Fruit fly (Drosophila melanogaster) whole organism, embryonic: ENCODE measurements around the gene CG5644.
A peak's percentile ranks its signal among the peaks of the same experiment; 100 is the strongest.

Experiments
- Abd-B ChIP-seq: fragments of 200-800 bp; sonication (Bioruptor generic); optimal IDR thresholded peaks from 2 replicates; lab custom pipeline; 2018; ENCODE audit warnings: missing biosample characterization, mild to moderate bottlenecking, missing genetic modification characterization, moderate library complexity
- CG11085 ChIP-seq: fragments of 200-800 bp; sonication (Bioruptor generic); IDR thresholded peaks from 2 replicates; pipeline ENCODE4 v1.3.6; 2022; ENCODE audit warnings: missing biosample characterization, missing genetic modification characterization
- CG11456 ChIP-seq: fragments of 200-800 bp; sonication (Bioruptor generic); IDR thresholded peaks from 3 replicates; pipeline ENCODE4 v1.3.6; 2022; ENCODE audit warnings: missing biosample characterization, missing genetic modification characterization
- CG11696 ChIP-seq: fragments of 200-800 bp; sonication (Bioruptor generic); IDR thresholded peaks from 2 replicates; pipeline ENCODE4 v1.3.6; 2022; ENCODE audit warnings: missing biosample characterization, missing genetic modification characterization
- CG14441 ChIP-seq: fragments of 200-800 bp; sonication (Bioruptor generic); IDR thresholded peaks from 2 replicates; pipeline ENCODE4 v1.3.6; 2022; ENCODE audit warnings: missing biosample characterization, missing genetic modification characterization
- CG14710 ChIP-seq: fragments of 200-800 bp; sonication (Bioruptor generic); optimal IDR thresholded peaks from 3 replicates; lab custom pipeline; 2019; ENCODE audit warnings: missing biosample characterization, mild to moderate bottlenecking, missing genetic modification characterization, moderate library complexity
- CG15269 ChIP-seq: fragments of 200-800 bp; sonication (Bioruptor generic); optimal IDR thresholded peaks from 2 replicates; lab custom pipeline; 2018; ENCODE audit warnings: missing biosample characterization, mild to moderate bottlenecking, missing genetic modification characterization, moderate library complexity
- CG17385 ChIP-seq: fragments of 200-800 bp; sonication (Bioruptor generic); optimal IDR thresholded peaks from 3 replicates; lab custom pipeline; 2018; ENCODE audit warnings: missing biosample characterization, mild to moderate bottlenecking, missing genetic modification characterization
- CG1792 ChIP-seq: fragments of 200-800 bp; sonication (Bioruptor generic); optimal IDR thresholded peaks from 2 replicates; lab custom pipeline; 2016; ENCODE audit warnings: missing biosample characterization, missing genetic modification characterization
- CG18476 ChIP-seq: fragments of 200-800 bp; sonication (Bioruptor generic); optimal IDR thresholded peaks from 2 replicates; lab custom pipeline; 2016; ENCODE audit warnings: missing biosample characterization, mild to moderate bottlenecking, missing genetic modification characterization
- CG18619 ChIP-seq: fragments of 200-800 bp; sonication (Bioruptor generic); optimal IDR thresholded peaks from 3 replicates; lab custom pipeline; 2017; ENCODE audit warnings: missing biosample characterization, mild to moderate bottlenecking, missing genetic modification characterization
- CG33557 ChIP-seq: fragments of 200-800 bp; sonication (Bioruptor generic); optimal IDR thresholded peaks from 2 replicates; lab custom pipeline; 2019; ENCODE audit warnings: missing biosample characterization, mild to moderate bottlenecking, missing genetic modification characterization, moderate library complexity
- CG4360 ChIP-seq: fragments of 200-800 bp; sonication (Bioruptor generic); IDR thresholded peaks from 2 replicates; pipeline ENCODE4 v1.3.6; 2022; ENCODE audit warnings: missing biosample characterization, missing genetic modification characterization
- CG7372 ChIP-seq: fragments of 200-800 bp; sonication (Bioruptor generic); IDR thresholded peaks from 2 replicates; pipeline ENCODE4 v1.3.6; 2022; ENCODE audit warnings: missing biosample characterization, missing genetic modification characterization
- CHES-1-like ChIP-seq: fragments of 200-800 bp; sonication (Bioruptor generic); optimal IDR thresholded peaks from 2 replicates; lab custom pipeline; 2016; ENCODE audit warnings: missing biosample characterization, missing genetic modification characterization
- E2f2 ChIP-seq: fragments of 200-800 bp; sonication (Bioruptor generic); IDR thresholded peaks from 2 replicates; pipeline ENCODE4 v1.3.6; 2022; ENCODE audit warnings: missing biosample characterization, missing genetic modification characterization
- Eip74EF ChIP-seq, 2 experiments: fragments of 200-800 bp in 1 of 2; fragments of >200 bp in 1 of 2; sonication (Bioruptor generic) in 1 of 2; optimal IDR thresholded peaks; 2 replicates each; lab custom pipeline; 2017 to 2019; ENCODE audit warnings: missing biosample characterization in 2 of 2, missing genetic modification characterization in 2 of 2, mild to moderate bottlenecking in 1 of 2, moderate library complexity in 1 of 2
- Elba2 ChIP-seq: fragments of 200-800 bp; sonication (Bioruptor generic); optimal IDR thresholded peaks from 3 replicates; lab custom pipeline; 2016; ENCODE audit warnings: missing biosample characterization, missing genetic modification characterization
- Hmr ChIP-seq: fragments of 200-800 bp; sonication (Bioruptor generic); optimal IDR thresholded peaks from 3 replicates; lab custom pipeline; 2017; ENCODE audit warnings: mild to moderate bottlenecking, missing biosample characterization, missing genetic modification reagents, missing genetic modification characterization
- MBD-R2 ChIP-seq: fragments of 200-800 bp; sonication (Bioruptor generic); IDR thresholded peaks from 2 replicates; pipeline ENCODE4 v1.3.6; 2022; ENCODE audit warnings: missing biosample characterization, missing genetic modification characterization
- Opbp ChIP-seq: fragments of 200-800 bp; sonication (Bioruptor generic); IDR thresholded peaks from 3 replicates; pipeline ENCODE4 v1.3.6; 2022; ENCODE audit warnings: missing biosample characterization, missing genetic modification characterization; ENCODE audit not compliant: partially characterized antibody
- Ravus ChIP-seq: fragments of 200-800 bp; sonication (Bioruptor generic); IDR thresholded peaks from 2 replicates; pipeline ENCODE4 v1.3.6; 2022; ENCODE audit warnings: missing biosample characterization, missing genetic modification characterization
- Scr ChIP-seq: fragments of 200-800 bp; sonication (Bioruptor generic); IDR thresholded peaks from 2 replicates; pipeline ENCODE4 v1.3.6; 2022; ENCODE audit warnings: missing biosample characterization, missing genetic modification characterization; ENCODE audit not compliant: partially characterized antibody
- Side ChIP-seq: fragments of 200-800 bp; sonication (Bioruptor generic); optimal IDR thresholded peaks from 2 replicates; lab custom pipeline; 2016; ENCODE audit warnings: missing biosample characterization, missing genetic modification characterization
- Sox102F ChIP-seq: fragments of 200-800 bp; sonication (Bioruptor generic); optimal IDR thresholded peaks from 2 replicates; lab custom pipeline; 2018; ENCODE audit warnings: missing biosample characterization, mild to moderate bottlenecking, missing genetic modification characterization, moderate library complexity
- Ssrp ChIP-seq: fragments of 200-800 bp; sonication (Bioruptor generic); optimal IDR thresholded peaks from 2 replicates; lab custom pipeline; 2018; ENCODE audit warnings: missing biosample characterization, mild to moderate bottlenecking, missing genetic modification characterization, moderate library complexity
- Tbp ChIP-seq: fragments of >200 bp; optimal IDR thresholded peaks from 2 replicates; lab custom pipeline; 2018; ENCODE audit warnings: missing biosample characterization, missing genetic modification characterization
- Usf ChIP-seq: fragments of 200-800 bp; sonication (Bioruptor generic); optimal IDR thresholded peaks from 2 replicates; lab custom pipeline; 2017; ENCODE audit warnings: missing genotype, missing biosample characterization, missing genetic modification characterization
- al ChIP-seq: fragments of 200-800 bp; sonication (Bioruptor generic); IDR thresholded peaks from 2 replicates; pipeline ENCODE4 v1.3.6; 2022; ENCODE audit warnings: missing biosample characterization, missing genetic modification characterization
- ash1 ChIP-seq: fragments of 200-800 bp; sonication (Bioruptor generic); optimal IDR thresholded peaks from 2 replicates; lab custom pipeline; 2018; ENCODE audit warnings: missing biosample characterization, mild to moderate bottlenecking, missing genetic modification characterization
- ato ChIP-seq: fragments of 200-800 bp; sonication (Bioruptor generic); IDR thresholded peaks from 2 replicates; pipeline ENCODE4 v1.3.6; 2022; ENCODE audit warnings: missing biosample characterization, missing genetic modification characterization; ENCODE audit not compliant: partially characterized antibody
- chinmo ChIP-seq: fragments of 200-800 bp; sonication (Bioruptor generic); IDR thresholded peaks from 4 replicates; pipeline ENCODE4 v1.3.6; 2022; ENCODE audit warnings: missing biosample characterization, missing genetic modification characterization; ENCODE audit not compliant: partially characterized antibody
- cwo ChIP-seq: fragments of 200-800 bp; sonication (Bioruptor generic); optimal IDR thresholded peaks from 3 replicates; lab custom pipeline; 2017; ENCODE audit warnings: missing biosample characterization, missing genetic modification characterization, mild to moderate bottlenecking, moderate library complexity, missing genetic modification reagents
- ewg ChIP-seq: fragments of 200-800 bp; sonication (Bioruptor generic); optimal IDR thresholded peaks from 3 replicates; lab custom pipeline; 2017; ENCODE audit warnings: mild to moderate bottlenecking, missing biosample characterization, missing genetic modification reagents, missing genetic modification characterization
- gem ChIP-seq: fragments of 200-800 bp; sonication (Bioruptor generic); optimal IDR thresholded peaks from 2 replicates; lab custom pipeline; 2019; ENCODE audit warnings: missing biosample characterization, mild to moderate bottlenecking, missing genetic modification characterization, moderate library complexity
- grau ChIP-seq: fragments of 200-800 bp; optimal IDR thresholded peaks from 3 replicates; lab custom pipeline; 2019; ENCODE audit warnings: missing biosample characterization, mild to moderate bottlenecking, missing genetic modification characterization, moderate library complexity
- ken ChIP-seq: fragments of 200-800 bp; sonication (Bioruptor generic); IDR thresholded peaks from 3 replicates; pipeline ENCODE4 v1.3.6; 2022; ENCODE audit warnings: missing biosample characterization, missing genetic modification characterization
- maf-S ChIP-seq: fragments of 200-800 bp; sonication (Bioruptor generic); optimal IDR thresholded peaks from 2 replicates; lab custom pipeline; 2016; ENCODE audit warnings: missing biosample characterization, missing genetic modification characterization
- odd ChIP-seq: fragments of 200-800 bp; sonication (Bioruptor generic); optimal IDR thresholded peaks from 2 replicates; lab custom pipeline; 2017; ENCODE audit warnings: missing biosample characterization, mild to moderate bottlenecking, missing genetic modification characterization
- pan ChIP-seq, 4 experiments: fragments of >200 bp in 3 of 4; fragments of 200-800 bp in 1 of 4; sonication (Bioruptor generic) in 1 of 4; optimal IDR thresholded peaks in 3 of 4; IDR thresholded peaks in 1 of 4; 2 replicates each; pipeline versions ENCODE4 v1.3.6 to Lab custom; 2017 to 2022; ENCODE audit warnings: missing biosample characterization in 2 of 4, missing genetic modification characterization in 2 of 4, mixed read lengths in 1 of 4
- pita ChIP-seq: fragments of 200-800 bp; sonication (Bioruptor generic); optimal IDR thresholded peaks from 2 replicates; lab custom pipeline; 2017; ENCODE audit warnings: missing biosample characterization, mild to moderate bottlenecking, missing genetic modification characterization
- prd ChIP-seq, 3 experiments: fragments of >200 bp in 2 of 3; fragments of 200-800 bp in 1 of 3; sonication (Bioruptor generic) in 1 of 3; optimal IDR thresholded peaks in 2 of 3; IDR thresholded peaks in 1 of 3; 2 replicates in 2 of 3; 3 replicates in 1 of 3; pipeline versions ENCODE4 v1.3.6 to Lab custom; 2017 to 2022; ENCODE audit warnings: missing biosample characterization in 1 of 3, missing genetic modification characterization in 1 of 3
- repo ChIP-seq: fragments of 200-800 bp; sonication (Bioruptor generic); optimal IDR thresholded peaks from 2 replicates; lab custom pipeline; 2016; ENCODE audit warnings: missing biosample characterization, missing genetic modification characterization
- seq ChIP-seq: fragments of 200-800 bp; sonication (Bioruptor generic); IDR thresholded peaks from 2 replicates; pipeline ENCODE4 v1.3.6; 2022; ENCODE audit warnings: missing biosample characterization, missing genetic modification characterization
- tap ChIP-seq: fragments of 200-800 bp; optimal IDR thresholded peaks from 3 replicates; lab custom pipeline; 2019; ENCODE audit warnings: missing biosample characterization, mild to moderate bottlenecking, missing genetic modification characterization, moderate library complexity
- wdn ChIP-seq: fragments of 200-800 bp; sonication (Bioruptor generic); IDR thresholded peaks from 2 replicates; pipeline ENCODE4 v1.3.6; 2022; ENCODE audit warnings: missing biosample characterization, missing genetic modification characterization
- zfh2 ChIP-seq: fragments of 200-800 bp; sonication (Bioruptor generic); optimal IDR thresholded peaks from 2 replicates; lab custom pipeline; 2016; ENCODE audit warnings: missing biosample characterization, missing genetic modification characterization

The CG5644 gene

DNA sequence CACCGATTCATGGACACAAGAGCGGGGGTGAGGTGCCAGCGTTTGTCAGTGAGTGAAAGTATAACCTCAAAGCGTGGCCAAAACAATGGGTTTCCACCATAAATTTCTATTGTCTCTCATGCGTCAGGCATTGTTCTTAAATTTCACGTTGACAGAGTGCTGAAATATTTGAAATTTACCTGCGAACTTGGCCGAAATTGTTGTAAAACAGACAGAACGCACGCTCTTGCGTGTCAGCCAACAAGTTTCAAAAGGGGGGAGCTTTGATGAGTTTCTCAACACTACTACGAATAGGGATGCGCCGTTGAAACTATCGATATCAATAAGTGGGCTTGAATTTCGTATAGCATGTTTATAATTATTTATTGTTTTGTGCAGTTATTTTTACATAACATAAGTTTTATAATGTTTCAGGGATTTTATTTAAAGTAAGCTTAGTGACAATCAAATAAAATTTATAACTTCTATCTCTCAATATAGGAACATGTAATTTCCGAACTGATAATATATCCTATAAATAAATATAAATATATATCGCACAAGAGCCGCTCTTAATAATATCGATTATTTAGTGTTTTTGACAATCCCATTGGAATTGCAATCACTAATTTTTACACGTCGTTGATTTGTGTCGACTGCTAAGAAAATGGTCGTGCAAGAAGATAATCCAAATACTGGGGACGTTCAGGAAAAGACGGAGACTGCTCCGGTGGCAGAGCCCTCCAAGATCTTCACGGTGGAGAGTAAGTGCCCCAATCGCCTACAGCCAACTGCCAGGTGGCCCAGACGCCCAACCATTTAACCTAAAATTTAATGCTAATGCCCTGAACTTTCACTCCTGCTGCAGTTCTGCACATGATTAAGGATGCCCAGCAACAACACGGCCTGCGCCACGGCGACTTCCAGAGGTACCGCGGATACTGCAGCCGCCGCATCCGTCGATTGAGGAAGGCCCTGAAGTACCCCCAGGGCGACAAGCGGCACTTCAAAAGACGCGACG lies 4.9 kb downstream of the CG5644 start, which contains the start of the genes pix and Srp68 (continued):
- TF ChIP-seq al, result peak; percentile 43
- no peak for TF ChIP-seq Elba2 (GFP tag; lab: Kevin White, UChicago)
- no peak for TF ChIP-seq chinmo
- TF ChIP-seq Side (GFP tag; lab: Kevin White, UChicago), result no peak
- peak; percentile 63 for TF ChIP-seq ewg (GFP tag; lab: Kevin White, UChicago)
- TF ChIP-seq cwo (GFP tag; lab: Kevin White, UChicago), result no peak
- TF ChIP-seq maf-S (GFP tag; lab: Kevin White, UChicago), result peak; percentile 56
- TF ChIP-seq CG33557 (GFP tag; lab: Kevin White, UChicago), result peak; percentile 75
- no peak for TF ChIP-seq CG11085 (GFP tag; lab: Robert Waterston, UW)
- TF ChIP-seq wdn (GFP tag; lab: Robert Waterston, UW), result no peak
- no peak for TF ChIP-seq Tbp
- TF ChIP-seq ato (GFP tag; lab: Robert Waterston, UW), result no peak
- no peak for TF ChIP-seq Eip74EF (GFP tag; optimal IDR thresholded peaks at IDR 0.05; lab: Kevin White, UChicago)
- no peak for TF ChIP-seq CG1792 (GFP tag; lab: Kevin White, UChicago)
- TF ChIP-seq CG18619 (GFP tag; lab: Kevin White, UChicago), result peak; percentile 50
- TF ChIP-seq CG17385, result peak; percentile 48
- TF ChIP-seq tap, result no peak
- peak; percentile 93 for TF ChIP-seq Scr
- TF ChIP-seq Abd-B, result peak; percentile 83
- TF ChIP-seq pita (GFP tag; lab: Kevin White, UChicago), result no peak
- TF ChIP-seq gem (tag; lab: Kevin White, UChicago), result no peak
- 0 out of 3 replicates have a peak, but pooled peaks have one; percentile 48 for TF ChIP-seq ken (GFP tag; lab: Robert Waterston, UW)
- TF ChIP-seq grau (tag; lab: Kevin White, UChicago), result peak; percentile 78
- peak; percentile 66; the same call in 2 of the 3 replicates for TF ChIP-seq Opbp (GFP tag; lab: Robert Waterston, UW)
- no peak for TF ChIP-seq Hmr (GFP tag; lab: Kevin White, UChicago)
- peak; percentile 44 for TF ChIP-seq Usf (GFP tag; lab: Kevin White, UChicago)
- TF ChIP-seq Sox102F, result no peak
- no peak for TF ChIP-seq CG15269 (tag; lab: Kevin White, UChicago)
- TF ChIP-seq seq (GFP tag; lab: Robert Waterston, UW), result no peak
- no peak for TF ChIP-seq ash1 (GFP tag; lab: Kevin White, UChicago)
- TF ChIP-seq CG4360 (GFP tag; lab: Robert Waterston, UW), result no peak
- no peak for TF ChIP-seq CG11696 (GFP tag; lab: Robert Waterston, UW)
- peak; percentile 40 for TF ChIP-seq CG18476 (GFP tag; lab: Kevin White, UChicago)
- peak; percentile 72 for TF ChIP-seq MBD-R2 (GFP tag; lab: Robert Waterston, UW)
- TF ChIP-seq CG7372, result peak; percentile 54; the same call in 1 of the 2 replicates
- no peak for TF ChIP-seq Ravus (GFP tag; lab: Robert Waterston, UW)
- TF ChIP-seq Ssrp (tag; lab: Kevin White, UChicago), result peak; percentile 34
- TF ChIP-seq prd (optimal IDR thresholded peaks at IDR 0.05; lab: Kevin White, UChicago), result no peak
- peak; percentile 49 for TF ChIP-seq prd (GFP tag; IDR thresholded peaks at IDR 0.05; lab: Robert Waterston, UW)
- peak; percentile 45 for TF ChIP-seq CHES-1-like (GFP tag; lab: Kevin White, UChicago)
- peak; percentile 37 for TF ChIP-seq E2f2
- TF ChIP-seq CG14441, result no peak
- TF ChIP-seq repo, result no peak
- no peak for TF ChIP-seq pan (optimal IDR thresholded peaks at IDR 0.05; lab: Kevin White, UChicago)
- no peak for TF ChIP-seq pan (GFP tag; optimal IDR thresholded peaks at IDR 0.05 in 1 of 2, IDR thresholded peaks at IDR 0.05 in 1 of 2)
- peak; percentile 55 for TF ChIP-seq zfh2 (GFP tag; lab: Kevin White, UChicago)
- TF ChIP-seq odd (GFP tag; lab: Kevin White, UChicago), result no peak
- peak; percentile 87 for TF ChIP-seq CG14710 (tag; lab: Kevin White, UChicago)
- TF ChIP-seq CG11456, result no peak
